Fruit fly (Drosophila melanogaster) whole organism, adult: ENCODE results near the gene spas.

ENCODE experiments used
- CG11617 ChIP-seq: fragments of 200-800 bp; sonication (Bioruptor generic); optimal IDR thresholded peaks from 2 replicates; lab custom pipeline; 2017; ENCODE audit warnings: mild to moderate bottlenecking, missing biosample characterization, missing genetic modification reagents, missing genetic modification characterization
- CG12768 ChIP-seq: fragments of 200-800 bp; sonication (Bioruptor generic); optimal IDR thresholded peaks from 2 replicates; lab custom pipeline; 2017; ENCODE audit warnings: missing biosample characterization, missing genetic modification characterization, mild to moderate bottlenecking, moderate library complexity, missing genetic modification reagents
- CG14711 ChIP-seq: fragments of 200-800 bp; sonication (Bioruptor generic); optimal IDR thresholded peaks from 2 replicates; lab custom pipeline; 2018; ENCODE audit warnings: missing biosample characterization, mild to moderate bottlenecking, missing genetic modification characterization, moderate library complexity
- CG1620 ChIP-seq: fragments of 200-800 bp; sonication (Bioruptor generic); optimal IDR thresholded peaks from 2 replicates; lab custom pipeline; 2016; ENCODE audit warnings: missing biosample characterization, missing genetic modification characterization
- CG33017 ChIP-seq: fragments of 200-800 bp; sonication (Bioruptor generic); optimal IDR thresholded peaks from 2 replicates; lab custom pipeline; 2018; ENCODE audit warnings: missing biosample characterization, mild to moderate bottlenecking, missing genetic modification characterization, moderate library complexity
- CG5204 ChIP-seq: fragments of 200-800 bp; sonication (Bioruptor generic); optimal IDR thresholded peaks from 2 replicates; lab custom pipeline; 2016; ENCODE audit warnings: missing biosample characterization, missing genetic modification characterization
- CG7045 ChIP-seq: fragments of 200-800 bp; sonication (Bioruptor generic); optimal IDR thresholded peaks from 2 replicates; lab custom pipeline; 2017; ENCODE audit warnings: missing biosample characterization, mild to moderate bottlenecking, missing genetic modification characterization
- CG7101 ChIP-seq: fragments of 200-800 bp; sonication (Bioruptor generic); optimal IDR thresholded peaks from 2 replicates; lab custom pipeline; 2018; ENCODE audit warnings: missing biosample characterization, mild to moderate bottlenecking, missing genetic modification characterization, moderate library complexity
- Clk ChIP-seq: fragments of 200-800 bp; sonication (Bioruptor generic); optimal IDR thresholded peaks from 2 replicates; lab custom pipeline; 2017; ENCODE audit warnings: missing biosample characterization, missing genetic modification characterization
- Crg-1 ChIP-seq: fragments of 200-800 bp; sonication (Bioruptor generic); optimal IDR thresholded peaks from 2 replicates; lab custom pipeline; 2016; ENCODE audit warnings: missing biosample characterization, missing genetic modification characterization
- Hr96 ChIP-seq: fragments of 200-800 bp; sonication (Bioruptor generic); optimal IDR thresholded peaks from 2 replicates; lab custom pipeline; 2016; ENCODE audit warnings: missing biosample characterization, missing genetic modification characterization
- Mnt ChIP-seq: fragments of 200-800 bp; sonication (Bioruptor generic); optimal IDR thresholded peaks from 2 replicates; lab custom pipeline; 2016; ENCODE audit warnings: missing biosample characterization, mild to moderate bottlenecking, missing genetic modification characterization
- bab1 ChIP-seq: fragments of 200-800 bp; sonication (Bioruptor generic); optimal IDR thresholded peaks from 3 replicates; lab custom pipeline; 2019; ENCODE audit warnings: missing biosample characterization, mild to moderate bottlenecking, missing genetic modification characterization, moderate library complexity
- cic ChIP-seq: fragments of 200-800 bp; sonication (Bioruptor generic); optimal IDR thresholded peaks from 2 replicates; lab custom pipeline; 2017; ENCODE audit warnings: missing biosample characterization, mild to moderate bottlenecking, missing genetic modification characterization, moderate library complexity
- cnc ChIP-seq, 2 experiments: fragments of >200 bp; optimal IDR thresholded peaks; 2 replicates each; lab custom pipeline; 2017
- kay ChIP-seq: fragments of 200-800 bp; sonication (Bioruptor generic); peaks from one replicate; lab custom pipeline; 2016; ENCODE audit warnings: missing biosample characterization, missing genetic modification characterization, borderline replicate concordance
- ovo ChIP-seq: fragments of 200-800 bp; sonication (Bioruptor generic); optimal IDR thresholded peaks from 2 replicates; lab custom pipeline; 2016; ENCODE audit warnings: missing biosample characterization, missing genetic modification characterization
- pad ChIP-seq: fragments of 200-800 bp; sonication (Bioruptor generic); optimal IDR thresholded peaks from 3 replicates; lab custom pipeline; 2017; ENCODE audit warnings: missing biosample characterization, missing genetic modification characterization, mild to moderate bottlenecking, moderate library complexity, missing genetic modification reagents
- tj ChIP-seq: fragments of 200-800 bp; sonication (Bioruptor generic); optimal IDR thresholded peaks from 3 replicates; lab custom pipeline; 2017; ENCODE audit warnings: missing biosample characterization, mild to moderate bottlenecking, missing genetic modification characterization, moderate library complexity
- toe ChIP-seq: fragments of 200-800 bp; sonication (Bioruptor generic); optimal IDR thresholded peaks from 2 replicates; lab custom pipeline; 2016; ENCODE audit warnings: missing biosample characterization, missing genetic modification characterization

spas gene

DNA sequence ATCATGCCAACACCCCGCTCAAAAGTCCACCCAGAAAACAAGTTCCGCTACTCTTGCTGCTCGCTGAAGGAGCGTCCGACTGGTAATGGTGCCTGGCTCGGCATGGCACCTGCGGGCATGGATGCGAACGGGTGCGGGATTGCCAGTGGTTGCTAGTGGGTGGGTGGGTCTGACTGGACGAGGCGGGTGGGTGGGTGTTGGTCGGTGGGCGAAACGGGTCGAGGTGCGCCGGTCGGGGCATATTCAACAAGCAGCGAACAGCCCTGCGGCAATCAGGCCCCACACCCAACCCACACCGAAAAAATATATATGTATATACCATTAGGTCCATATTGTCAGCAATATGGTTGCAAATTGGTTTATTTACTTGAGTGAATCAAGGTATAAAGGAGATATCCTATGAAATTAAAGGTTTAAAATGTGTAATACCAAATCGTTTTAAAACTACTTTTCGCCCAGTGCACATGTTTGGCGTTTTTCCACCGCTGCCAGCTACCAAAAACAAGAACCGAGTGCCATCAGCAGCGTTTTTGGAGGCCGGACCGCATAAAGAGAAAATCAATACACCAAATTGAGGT lies 27.3 kb upstream of the spas start:
- no peak for TF ChIP-seq cic (GFP tag; lab: Kevin White, UChicago)
- peak; percentile 1 for TF ChIP-seq CG33017 (tag; lab: Kevin White, UChicago)

DNA sequence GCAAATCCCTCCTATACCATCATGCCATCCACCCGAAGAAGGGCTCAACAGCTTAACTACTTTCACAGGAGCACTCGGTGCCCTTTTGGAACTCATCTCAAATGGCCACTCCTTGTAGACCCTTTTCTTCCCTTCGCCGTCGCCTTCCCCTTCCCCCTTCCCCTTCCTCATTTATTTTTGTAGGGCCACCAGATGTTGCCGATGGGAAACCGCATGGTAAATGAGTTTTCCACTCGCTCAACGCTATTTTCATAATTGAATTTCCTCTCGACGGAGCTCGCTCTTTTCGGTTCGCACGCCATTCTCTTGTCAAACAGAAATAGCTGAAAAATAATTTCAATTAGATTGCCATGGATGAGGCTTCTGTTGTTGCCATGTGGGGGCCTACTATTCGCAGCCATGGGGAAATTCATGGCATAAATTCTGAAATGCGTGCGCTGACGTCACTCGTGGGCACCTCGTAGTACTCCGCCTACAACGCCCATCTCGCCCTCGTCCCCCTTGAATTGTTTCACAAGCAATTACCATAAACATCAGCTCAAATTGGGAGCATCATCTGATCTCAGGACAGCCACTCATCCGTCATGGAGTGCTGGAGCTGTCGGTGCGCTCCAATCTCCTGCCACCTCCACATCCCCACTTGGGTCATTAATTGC lies 25.8 kb upstream of the spas start:
- TF ChIP-seq ovo (GFP tag; lab: Kevin White, UChicago) (no peak), pad (GFP tag; lab: Kevin White, UChicago) (no peak), cic (GFP tag; lab: Kevin White, UChicago) (no peak), Hr96 (GFP tag; lab: Kevin White, UChicago) (no peak), cnc (optimal IDR thresholded peaks at IDR 0.05; lab: Kevin White, UChicago) (no peak), bab1 (no peak), Mnt (GFP tag; lab: Kevin White, UChicago) (no peak), CG7101 (tag; lab: Kevin White, UChicago) (no peak), CG12768 (GFP tag; lab: Kevin White, UChicago) (no peak), CG7045 (GFP tag; lab: Kevin White, UChicago) (no peak), CG5204 (GFP tag; lab: Kevin White, UChicago) (no peak), CG11617 (GFP tag; lab: Kevin White, UChicago) (no peak), tj (no peak), CG33017 (tag; lab: Kevin White, UChicago) (no peak), CG1620 (no peak), CG14711 (no peak), Clk (no peak), kay (GFP tag; lab: Kevin White, UChicago) (no peak)

DNA sequence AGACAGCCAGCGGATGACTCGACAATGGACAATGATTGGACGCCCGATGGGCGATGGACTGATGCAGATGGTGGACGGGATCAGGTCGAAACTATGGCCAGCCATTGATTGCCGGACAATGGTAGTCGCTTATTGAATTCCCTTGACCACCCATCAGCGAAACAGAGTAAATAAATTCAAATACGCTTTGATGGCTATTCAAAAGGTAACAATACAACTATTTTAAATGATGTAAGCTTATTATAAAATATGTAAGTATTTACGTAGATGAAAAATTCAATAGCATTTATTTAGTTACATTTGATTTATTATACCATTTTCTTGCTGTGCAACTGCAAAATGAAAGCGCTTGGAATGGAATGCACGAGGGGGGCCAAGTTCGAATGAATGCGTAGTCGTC lies 23.4 kb upstream of the spas start:
- no peak for TF ChIP-seq pad (GFP tag; lab: Kevin White, UChicago)
- TF ChIP-seq Clk, result no peak

DNA sequence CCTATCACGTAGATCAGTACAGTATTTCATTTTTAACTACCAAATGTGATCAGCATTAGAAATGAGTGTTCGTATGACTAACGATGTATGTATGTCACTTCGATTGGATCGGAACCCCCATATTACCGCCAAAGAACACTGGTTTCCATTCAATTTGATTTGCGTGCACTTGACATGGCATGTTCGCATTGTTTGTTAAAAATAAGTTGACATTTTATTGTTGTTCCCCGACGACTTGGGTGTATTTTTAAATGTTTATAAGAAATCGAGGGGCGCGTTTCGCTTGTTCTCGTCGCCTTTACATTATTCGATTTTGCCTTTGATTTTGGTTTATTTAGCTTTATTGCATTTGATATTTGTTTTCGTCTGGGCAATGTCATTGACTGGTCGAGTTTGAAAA lies 22.6 kb upstream of the spas start:
- TF ChIP-seq cnc (optimal IDR thresholded peaks at IDR 0.05; lab: Kevin White, UChicago), result no peak
- no peak for TF ChIP-seq pad (GFP tag; lab: Kevin White, UChicago)
- TF ChIP-seq CG11617 (GFP tag; lab: Kevin White, UChicago), result no peak
- TF ChIP-seq CG7101 (tag; lab: Kevin White, UChicago), result no peak
- no peak for TF ChIP-seq CG12768 (GFP tag; lab: Kevin White, UChicago)
- TF ChIP-seq CG14711, result no peak
- TF ChIP-seq toe (GFP tag; lab: Kevin White, UChicago), result no peak
- TF ChIP-seq CG33017 (tag; lab: Kevin White, UChicago), result no peak
- TF ChIP-seq CG1620, result no peak
- TF ChIP-seq Clk, result no peak
- TF ChIP-seq bab1, result no peak
- no peak for TF ChIP-seq kay (GFP tag; lab: Kevin White, UChicago)
- no peak for TF ChIP-seq CG7045 (GFP tag; lab: Kevin White, UChicago)
- TF ChIP-seq Hr96 (GFP tag; lab: Kevin White, UChicago), result no peak
- TF ChIP-seq tj, result no peak
- no peak for TF ChIP-seq Mnt (GFP tag; lab: Kevin White, UChicago)
- TF ChIP-seq cic (GFP tag; lab: Kevin White, UChicago), result no peak
- no peak for TF ChIP-seq Crg-1

DNA sequence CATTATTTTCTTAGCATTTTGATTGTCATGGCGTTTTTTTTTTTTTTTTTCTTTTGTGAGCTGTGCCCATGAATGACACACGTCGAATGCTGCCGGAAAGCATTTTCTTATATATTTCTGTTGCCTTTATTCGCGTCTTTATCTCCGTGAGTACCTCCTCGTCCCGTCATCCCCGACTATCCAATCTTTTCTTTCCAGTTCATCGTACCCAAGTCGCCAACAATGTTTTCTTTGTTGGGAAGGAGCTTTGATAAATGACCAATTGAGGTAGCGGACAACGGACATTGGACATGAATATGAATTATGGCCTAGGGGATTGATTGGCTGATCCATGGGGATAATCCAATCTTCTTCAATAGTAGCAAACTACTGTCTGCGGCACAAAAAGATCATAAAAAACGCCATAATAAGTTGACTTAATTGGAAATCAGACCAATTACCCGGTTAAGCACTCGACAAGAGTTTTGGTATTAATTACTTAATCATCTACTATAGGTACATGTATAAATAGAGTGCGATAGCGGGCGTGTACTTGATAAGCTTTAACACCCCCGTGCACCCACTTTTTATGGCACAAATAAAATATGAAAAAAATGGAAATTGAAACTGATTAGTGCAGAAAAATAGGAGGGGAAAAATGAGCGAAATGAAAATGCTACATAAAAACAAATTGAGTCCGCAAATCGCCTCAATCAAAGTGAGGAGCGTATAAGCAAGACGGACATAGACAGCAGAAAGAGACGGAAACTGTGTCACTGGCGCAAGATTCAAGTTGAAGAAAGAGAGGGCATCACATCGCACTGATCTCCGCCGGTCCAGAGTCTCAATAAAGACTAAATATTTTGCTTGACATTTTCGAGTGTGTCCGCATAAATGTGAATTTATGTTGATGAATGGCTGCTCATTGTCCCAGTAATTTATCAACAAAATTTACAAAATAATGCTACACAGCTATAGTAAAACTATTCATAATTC lies 21.8 kb upstream of the spas start:
- TF ChIP-seq Crg-1, result no peak
- TF ChIP-seq CG7045 (GFP tag; lab: Kevin White, UChicago), result peak; percentile 33
- no peak for TF ChIP-seq ovo (GFP tag; lab: Kevin White, UChicago)
- peak; percentile 94 for TF ChIP-seq pad (GFP tag; lab: Kevin White, UChicago)
- peak; percentile 77 for TF ChIP-seq kay (GFP tag; lab: Kevin White, UChicago)
- TF ChIP-seq CG14711, result peak; percentile 7
- TF ChIP-seq bab1, result no peak
- no peak for TF ChIP-seq Clk
- no peak for TF ChIP-seq Mnt (GFP tag; lab: Kevin White, UChicago)
- TF ChIP-seq cic (GFP tag; lab: Kevin White, UChicago), result peak; percentile 44
- TF ChIP-seq CG1620, result no peak
- TF ChIP-seq CG7101 (tag; lab: Kevin White, UChicago), result no peak
- no peak for TF ChIP-seq toe (GFP tag; lab: Kevin White, UChicago)
- TF ChIP-seq CG12768 (GFP tag; lab: Kevin White, UChicago), result peak; percentile 64
- no peak for TF ChIP-seq cnc (optimal IDR thresholded peaks at IDR 0.05; lab: Kevin White, UChicago)

DNA sequence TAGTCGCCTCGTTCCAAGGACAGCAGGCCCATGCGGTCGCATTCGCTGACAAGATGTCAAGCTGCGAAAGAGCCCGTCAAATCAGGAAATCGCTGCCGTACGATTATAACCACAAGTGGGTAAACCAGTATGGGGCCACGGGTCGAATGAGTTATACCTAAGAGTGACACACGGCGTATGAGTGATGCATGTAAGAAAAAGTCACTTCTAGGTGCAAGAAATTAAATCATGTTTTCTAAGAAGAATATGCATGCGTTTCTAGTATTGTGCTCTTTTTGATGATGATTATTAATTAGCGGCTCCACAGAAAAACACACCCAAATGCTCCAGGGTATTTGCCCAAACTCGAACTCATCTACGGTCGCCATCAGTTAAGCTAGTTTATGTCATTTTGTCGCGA lies 20.4 kb upstream of the spas start:
- TF ChIP-seq CG33017 (tag; lab: Kevin White, UChicago), result no peak
- no peak for TF ChIP-seq Crg-1
- TF ChIP-seq Mnt (GFP tag; lab: Kevin White, UChicago), result no peak
- TF ChIP-seq toe (GFP tag; lab: Kevin White, UChicago), result no peak
